Worm (Caenorhabditis elegans): ENCODE measurements around the gene dcar-1.

DNA sequence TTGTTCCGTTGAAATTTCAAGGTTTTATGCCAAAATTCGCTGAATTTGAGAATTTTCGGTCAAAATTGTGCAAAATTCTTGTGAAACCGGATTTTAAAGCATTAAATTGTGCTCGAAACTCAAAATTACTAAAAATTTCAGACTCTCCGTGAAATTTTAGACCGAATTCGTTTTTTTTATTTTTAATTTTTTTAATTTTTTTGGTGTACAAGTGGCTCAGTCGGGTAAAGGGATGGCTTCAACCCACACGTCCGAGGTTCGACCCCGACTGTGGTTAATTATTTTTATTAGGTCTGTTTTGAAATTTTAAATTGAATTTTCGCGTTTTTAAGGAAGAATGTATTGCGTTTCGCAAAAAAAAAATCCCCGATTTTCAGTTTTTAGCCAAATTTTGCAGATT lies 28.9 kb downstream of the dcar-1 start:
- TF ChIP-seq zag-1 (tag; optimal IDR thresholded peaks at IDR 0.05) (no peak), R02D3.7 (tag; optimal IDR thresholded peaks at IDR 0.05) (no peak), nhr-42 (GFP tag; IDR thresholded peaks at IDR 0.05) (no peak), ceh-32 (tag; optimal IDR thresholded peaks at IDR 0.05; ENCODE audit: poor library complexity) (no peak), snpc-4 (tag; optimal IDR thresholded peaks at IDR 0.05) (no peak)
